Worm (Caenorhabditis elegans) whole organism, mixed stage, embryonic: ENCODE data around the gene Y57G11C.36.

Experiments used
- ceh-83 ChIP-seq: fragments of 200-800 bp; sonication (Bioruptor generic); optimal IDR thresholded peaks from 2 replicates; lab custom pipeline; 2018; ENCODE audit warnings: mild to moderate bottlenecking, missing genetic modification characterization, missing compliant biosample characterization
- elt-3 ChIP-seq: fragments of 150-350 bp; optimal IDR thresholded peaks from 2 replicates; lab custom pipeline; 2014; ENCODE audit warnings: missing biosample characterization, missing genetic modification characterization
- nhr-237 ChIP-seq: fragments of 150-350 bp; optimal IDR thresholded peaks from 2 replicates; lab custom pipeline; 2014; ENCODE audit warnings: missing biosample characterization, missing genetic modification characterization
- nhr-28 ChIP-seq: fragments of 150-350 bp; optimal IDR thresholded peaks from 2 replicates; lab custom pipeline; 2014; ENCODE audit warnings: missing biosample characterization, missing genetic modification characterization
- sem-2 ChIP-seq: fragments of 200-800 bp; sonication (Bioruptor generic); optimal IDR thresholded peaks from 2 replicates; lab custom pipeline; 2018; ENCODE audit warnings: mild to moderate bottlenecking, missing genetic modification characterization, missing compliant biosample characterization
- snpc-4 ChIP-seq: fragments of 150-350 bp; optimal IDR thresholded peaks from 2 replicates; lab custom pipeline; 2014; ENCODE audit warnings: missing biosample characterization, missing genetic modification characterization
- unc-120 ChIP-seq: sonication (generic microtip); optimal IDR thresholded peaks from 2 replicates; lab custom pipeline; 2017; ENCODE audit warnings: missing genetic modification characterization, missing compliant biosample characterization; ENCODE audit not compliant: poor library complexity, severe bottlenecking
- unc-39 ChIP-seq: fragments of 150-350 bp; optimal IDR thresholded peaks from 2 replicates; lab custom pipeline; 2014; ENCODE audit warnings: missing biosample characterization, missing genetic modification characterization
- unc-62 ChIP-seq: fragments of 150-350 bp; optimal IDR thresholded peaks from 2 replicates; lab custom pipeline; 2014; ENCODE audit warnings: missing biosample characterization, missing genetic modification reagents, missing genetic modification characterization
- ztf-11 ChIP-seq: fragments of 150-350 bp; optimal IDR thresholded peaks from 2 replicates; lab custom pipeline; 2014; ENCODE audit warnings: missing biosample characterization, missing genetic modification characterization

DNA sequence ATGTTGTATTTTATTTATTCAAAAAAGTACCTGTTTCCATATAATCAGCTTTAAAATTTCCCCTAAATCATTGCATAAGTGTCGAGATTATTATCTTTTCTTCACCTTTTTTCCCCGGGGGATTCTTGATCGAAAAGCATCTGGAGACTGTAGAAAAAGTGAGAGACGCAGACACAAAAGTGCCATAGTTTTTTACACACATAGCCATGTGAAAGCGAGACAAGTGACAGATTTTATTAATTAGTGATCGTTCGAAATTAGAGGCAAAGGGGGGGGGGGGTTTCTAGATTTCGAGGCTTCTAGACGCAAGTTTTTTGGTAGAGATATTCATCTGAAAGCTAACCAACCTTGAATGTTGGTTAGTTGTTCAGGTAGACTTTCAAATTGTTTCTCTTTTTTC, 44.3 kb downstream of the Y57G11C.36 start:
- TF ChIP-seq nhr-28 (tag; lab: Kevin White, UChicago) (no peak), ztf-11 (tag; lab: Kevin White, UChicago) (no peak), elt-3 (tag; lab: Kevin White, UChicago) (no peak), nhr-237 (tag; lab: Kevin White, UChicago) (no peak), snpc-4 (tag; lab: Kevin White, UChicago) (no peak), sem-2 (GFP tag; lab: Kevin White, UChicago) (no peak), unc-62 (GFP tag; lab: Kevin White, UChicago) (no peak), unc-39 (tag; lab: Kevin White, UChicago) (no peak), unc-120 (no peak), ceh-83 (no peak)
